Worm (Caenorhabditis elegans): Measurements from ENCODE around the gene Y51A2D.21.
A peak's percentile ranks its signal among the peaks of the same experiment; 100 is the strongest.

The Y51A2D.21 gene

ce11 chrV:18581393-18582113 lies 9.9 kb downstream of the Y51A2D.21 start:
- peak; percentile 3 for TF ChIP-seq lin-39 (tag; optimal IDR thresholded peaks at IDR 0.05)
- TF ChIP-seq elt-3 (tag; optimal IDR thresholded peaks at IDR 0.05): no peak
- no peak for TF ChIP-seq nhr-11 (tag; optimal IDR thresholded peaks at IDR 0.05)
- TF ChIP-seq ZK546.5 (tag; optimal IDR thresholded peaks at IDR 0.05): no peak

- no peak for TF ChIP-seq ceh-9 (tag; optimal IDR thresholded peaks at IDR 0.05)
- no peak for TF ChIP-seq ztf-11 (tag; optimal IDR thresholded peaks at IDR 0.05)
- TF ChIP-seq egl-5 (tag; optimal IDR thresholded peaks at IDR 0.05): no peak
- no peak for TF ChIP-seq nhr-67 (tag; optimal IDR thresholded peaks at IDR 0.05)
- no peak for TF ChIP-seq nhr-11 (tag; optimal IDR thresholded peaks at IDR 0.05)
- no peak for TF ChIP-seq sea-2 (GFP tag; optimal IDR thresholded peaks at IDR 0.05)
- TF ChIP-seq elt-3 (tag; optimal IDR thresholded peaks at IDR 0.05): no peak
- no peak for TF ChIP-seq elt-1 (tag; optimal IDR thresholded peaks at IDR 0.05)
- no peak for TF ChIP-seq daf-12 (tag; optimal IDR thresholded peaks at IDR 0.05)
- no peak for TF ChIP-seq mdl-1 (tag; optimal IDR thresholded peaks at IDR 0.05)
- no peak for TF ChIP-seq nhr-76 (tag; optimal IDR thresholded peaks at IDR 0.05)
Observed at ce11 chrV:18582358-18582757, 10.7 kb downstream of the Y51A2D.21 start, which contains the start of gene txt-14. Gene txt-14 (plus strand): TSS chrV:18582658.

- TF ChIP-seq nhr-67 (tag; optimal IDR thresholded peaks at IDR 0.05) (no peak), elt-2 (tag; optimal IDR thresholded peaks at IDR 0.05) (no peak), nhr-11 (tag; optimal IDR thresholded peaks at IDR 0.05) (no peak), sea-2 (GFP tag; optimal IDR thresholded peaks at IDR 0.05) (no peak), unc-62 (GFP tag; optimal IDR thresholded peaks at IDR 0.05) (no peak)
Observed at ce11 chrV:18585102-18585501, 13.5 kb downstream of the Y51A2D.21 start.

- TF ChIP-seq ceh-16 (tag; optimal IDR thresholded peaks at IDR 0.05) (no peak), nhr-25 (tag; optimal IDR thresholded peaks at IDR 0.05) (peak; percentile 11), ztf-4 (tag; optimal IDR thresholded peaks at IDR 0.05) (no peak), unc-39 (tag; optimal IDR thresholded peaks at IDR 0.05) (no peak)
Observed at ce11 chrV:18586954-18587353, 15.3 kb downstream of the Y51A2D.21 start.

ce11 chrV:18587936-18588335 lies 16.3 kb downstream of the Y51A2D.21 start:
- no peak for TF ChIP-seq nhr-77 (tag; optimal IDR thresholded peaks at IDR 0.05)
- TF ChIP-seq sea-2 (GFP tag; optimal IDR thresholded peaks at IDR 0.05): no peak
- no peak for TF ChIP-seq nhr-12 (tag; optimal IDR thresholded peaks at IDR 0.05)
- no peak for TF ChIP-seq ceh-16 (tag; optimal IDR thresholded peaks at IDR 0.05)
- TF ChIP-seq fkh-2 (tag; optimal IDR thresholded peaks at IDR 0.05): no peak
- TF ChIP-seq nfya-1 (tag; optimal IDR thresholded peaks at IDR 0.05; ENCODE audit: insufficient read depth): no peak
- TF ChIP-seq nhr-67 (tag; optimal IDR thresholded peaks at IDR 0.05): no peak
- TF ChIP-seq unc-39 (tag; optimal IDR thresholded peaks at IDR 0.05): no peak
- no peak for TF ChIP-seq elt-2 (tag; optimal IDR thresholded peaks at IDR 0.05)
- TF ChIP-seq nhr-43 (tag; optimal IDR thresholded peaks at IDR 0.05; ENCODE audit: poor library complexity, severe bottlenecking): no peak
- TF ChIP-seq ceh-82 (tag; optimal IDR thresholded peaks at IDR 0.05): no peak
- no peak for TF ChIP-seq lsy-12 (tag; optimal IDR thresholded peaks at IDR 0.05)
- no peak for TF ChIP-seq daf-12 (tag; optimal IDR thresholded peaks at IDR 0.05)
- no peak for TF ChIP-seq nhr-237 (tag; optimal IDR thresholded peaks at IDR 0.05)
- TF ChIP-seq aly-2 (tag; optimal IDR thresholded peaks at IDR 0.05): no peak
- TF ChIP-seq ceh-28 (tag; optimal IDR thresholded peaks at IDR 0.05): no peak
- no peak for TF ChIP-seq nhr-25 (tag; optimal IDR thresholded peaks at IDR 0.05)

DNA sequence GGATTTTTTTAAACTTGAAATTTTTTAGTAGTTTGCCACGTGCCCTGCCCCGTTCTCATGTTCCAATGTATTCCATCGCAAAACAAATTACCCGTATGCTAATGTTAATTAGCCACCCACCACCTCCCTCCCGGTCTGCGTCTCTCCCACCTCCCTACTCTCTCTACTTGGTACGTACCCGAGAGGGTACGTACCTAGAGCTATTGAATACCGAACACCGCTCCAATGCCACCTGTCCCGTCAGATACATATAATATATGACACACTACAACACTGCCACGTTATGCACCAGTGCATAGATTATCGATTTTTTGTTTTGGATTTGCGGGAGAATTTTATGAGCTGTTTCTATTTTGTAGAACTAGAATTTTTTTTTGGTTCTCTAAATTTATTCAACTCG lies 18.0 kb downstream of the Y51A2D.21 start:
- no peak for TF ChIP-seq egl-5 (tag; optimal IDR thresholded peaks at IDR 0.05)
- no peak for TF ChIP-seq nhr-77 (tag; optimal IDR thresholded peaks at IDR 0.05)
- no peak for TF ChIP-seq daf-12 (tag; optimal IDR thresholded peaks at IDR 0.05)
- no peak for TF ChIP-seq nhr-76 (tag; optimal IDR thresholded peaks at IDR 0.05)
- TF ChIP-seq elt-3 (tag; optimal IDR thresholded peaks at IDR 0.05): no peak
- TF ChIP-seq nhr-12 (tag; optimal IDR thresholded peaks at IDR 0.05): no peak
- TF ChIP-seq nhr-237 (tag; optimal IDR thresholded peaks at IDR 0.05): no peak
- no peak for TF ChIP-seq pha-4 (tag; optimal IDR thresholded peaks at IDR 0.05)
- peak; percentile 6 for TF ChIP-seq hmg-11 (tag; optimal IDR thresholded peaks at IDR 0.05)
